Fruit fly (Drosophila melanogaster): ENCODE results near the gene CG42835.
A peak's percentile ranks its signal among the peaks of the same experiment; 100 is the strongest.

Gene CG42835

dm6 chr3R:17401289-17401752, 19.1 kb upstream of the CG42835 start:
- no peak for TF ChIP-seq usp (GFP tag; optimal IDR thresholded peaks at IDR 0.05)
- no peak for TF ChIP-seq Rel (GFP tag; optimal IDR thresholded peaks at IDR 0.05)
- peak; percentile 29 for TF ChIP-seq Rel (tag; optimal IDR thresholded peaks at IDR 0.05)
- TF ChIP-seq HLH106 (tag; optimal IDR thresholded peaks at IDR 0.05), result peak; percentile 24
- no peak for TF ChIP-seq Abd-B (GFP tag; optimal IDR thresholded peaks at IDR 0.05)
- TF ChIP-seq Dif (GFP tag; optimal IDR thresholded peaks at IDR 0.05; ENCODE audit: partially characterized antibody), result no peak
- TF ChIP-seq woc (GFP tag; optimal IDR thresholded peaks at IDR 0.05), result peak; percentile 35
- no peak for TF ChIP-seq Myc (optimal IDR thresholded peaks at IDR 0.05)
- no peak for TF ChIP-seq lola (GFP tag; optimal IDR thresholded peaks at IDR 0.05)
- no peak for TF ChIP-seq Dfd (GFP tag; optimal IDR thresholded peaks at IDR 0.05)
- TF ChIP-seq CG32264 (GFP tag; optimal IDR thresholded peaks at IDR 0.05), result no peak
- no peak for TF ChIP-seq pan (optimal IDR thresholded peaks at IDR 0.05)
- TF ChIP-seq N (GFP tag; optimal IDR thresholded peaks at IDR 0.05), result peak; percentile 89
- peak; percentile 32 for TF ChIP-seq h (GFP tag; optimal IDR thresholded peaks at IDR 0.05)
- no peak for TF ChIP-seq CrebA (GFP tag; optimal IDR thresholded peaks at IDR 0.05; ENCODE audit: borderline replicate concordance)
- TF ChIP-seq tai (GFP tag; optimal IDR thresholded peaks at IDR 0.05), result peak; percentile 77
- TF ChIP-seq sv (GFP tag; optimal IDR thresholded peaks at IDR 0.05), result peak; percentile 35
- no peak for TF ChIP-seq jim (GFP tag; optimal IDR thresholded peaks at IDR 0.05)
- TF ChIP-seq GATAd (GFP tag; optimal IDR thresholded peaks at IDR 0.05), result no peak
- TF ChIP-seq brk (GFP tag; optimal IDR thresholded peaks at IDR 0.05), result peak; percentile 45
- TF ChIP-seq CG9705 (GFP tag; optimal IDR thresholded peaks at IDR 0.05), result no peak
- TF ChIP-seq rgr (GFP tag; optimal IDR thresholded peaks at IDR 0.05), result peak; percentile 35
- no peak for TF ChIP-seq Hr83 (GFP tag; optimal IDR thresholded peaks at IDR 0.05; ENCODE audit: poor library complexity, severe bottlenecking)
- TF ChIP-seq Sp1 (GFP tag; optimal IDR thresholded peaks at IDR 0.05), result no peak
- TF ChIP-seq OdsH (GFP tag; optimal IDR thresholded peaks at IDR 0.05), result no peak
- no peak for TF ChIP-seq sage (GFP tag; optimal IDR thresholded peaks at IDR 0.05)
- no peak for TF ChIP-seq dl (GFP tag; optimal IDR thresholded peaks at IDR 0.05; ENCODE audit: insufficient read depth in 1 of 2, partially characterized antibody in 2 of 2)
- no peak for TF ChIP-seq br (GFP tag; optimal IDR thresholded peaks at IDR 0.05)
- peak; percentile 12 for TF ChIP-seq dsf (GFP tag; optimal IDR thresholded peaks at IDR 0.05; ENCODE audit: borderline replicate concordance)
- TF ChIP-seq psq (GFP tag; optimal IDR thresholded peaks at IDR 0.05), result no peak
- TF ChIP-seq fru (GFP tag; optimal IDR thresholded peaks at IDR 0.05), result peak; percentile 45
- TF ChIP-seq Hr78 (GFP tag; optimal IDR thresholded peaks at IDR 0.05), result no peak
- peak in 1 of 2 experiments; percentile 45 for TF ChIP-seq foxo (GFP tag; optimal IDR thresholded peaks at IDR 0.05)
- TF ChIP-seq Hnf4 (GFP tag; optimal IDR thresholded peaks at IDR 0.05), result peak; percentile 34
- TF ChIP-seq dmrt93B (GFP tag; optimal IDR thresholded peaks at IDR 0.05), result no peak
- TF ChIP-seq Vsx2 (GFP tag; optimal IDR thresholded peaks at IDR 0.05; ENCODE audit: partially characterized antibody), result no peak
- TF ChIP-seq Jra (GFP tag; optimal IDR thresholded peaks at IDR 0.05), result no peak
- TF ChIP-seq ey (GFP tag; optimal IDR thresholded peaks at IDR 0.05), result peak; percentile 21
- no peak for TF ChIP-seq Mio (GFP tag; optimal IDR thresholded peaks at IDR 0.05)

- TF ChIP-seq OdsH (GFP tag; optimal IDR thresholded peaks at IDR 0.05), result peak; percentile 35
- no peak for TF ChIP-seq jim (GFP tag; optimal IDR thresholded peaks at IDR 0.05)
- TF ChIP-seq N (GFP tag; optimal IDR thresholded peaks at IDR 0.05), result no peak
- peak; percentile 26 for TF ChIP-seq psq (GFP tag; optimal IDR thresholded peaks at IDR 0.05)
- peak; percentile 50 for TF ChIP-seq h (GFP tag; optimal IDR thresholded peaks at IDR 0.05)
- TF ChIP-seq tai (GFP tag; optimal IDR thresholded peaks at IDR 0.05), result no peak
- TF ChIP-seq Rel (GFP tag; optimal IDR thresholded peaks at IDR 0.05), result no peak
- no peak for TF ChIP-seq Rel (tag; optimal IDR thresholded peaks at IDR 0.05)
- TF ChIP-seq Dfd (GFP tag; optimal IDR thresholded peaks at IDR 0.05), result no peak
- no peak for TF ChIP-seq usp (GFP tag; optimal IDR thresholded peaks at IDR 0.05)
- TF ChIP-seq Dif (GFP tag; optimal IDR thresholded peaks at IDR 0.05; ENCODE audit: partially characterized antibody), result no peak
- TF ChIP-seq Hr78 (GFP tag; optimal IDR thresholded peaks at IDR 0.05), result no peak
- TF ChIP-seq lola (GFP tag; optimal IDR thresholded peaks at IDR 0.05), result no peak
- TF ChIP-seq Vsx2 (GFP tag; optimal IDR thresholded peaks at IDR 0.05; ENCODE audit: partially characterized antibody), result no peak
- peak; percentile 29 for TF ChIP-seq HLH106 (tag; optimal IDR thresholded peaks at IDR 0.05)
- TF ChIP-seq Myc (optimal IDR thresholded peaks at IDR 0.05), result peak; percentile 32
- no peak for TF ChIP-seq brk (GFP tag; optimal IDR thresholded peaks at IDR 0.05)
- TF ChIP-seq GATAd (GFP tag; optimal IDR thresholded peaks at IDR 0.05), result no peak
- TF ChIP-seq Sp1 (GFP tag; optimal IDR thresholded peaks at IDR 0.05), result no peak
- no peak for TF ChIP-seq pan (optimal IDR thresholded peaks at IDR 0.05)
- no peak for TF ChIP-seq sage (GFP tag; optimal IDR thresholded peaks at IDR 0.05)
- no peak for TF ChIP-seq Hnf4 (GFP tag; optimal IDR thresholded peaks at IDR 0.05)
- no peak for TF ChIP-seq Jra (GFP tag; optimal IDR thresholded peaks at IDR 0.05)
- peak; percentile 33 for TF ChIP-seq sv (GFP tag; optimal IDR thresholded peaks at IDR 0.05)
- TF ChIP-seq CrebA (GFP tag; optimal IDR thresholded peaks at IDR 0.05; ENCODE audit: borderline replicate concordance), result no peak
- TF ChIP-seq CG9705 (GFP tag; optimal IDR thresholded peaks at IDR 0.05), result no peak
- peak; percentile 24 for TF ChIP-seq fru (GFP tag; optimal IDR thresholded peaks at IDR 0.05)
- TF ChIP-seq dsf (GFP tag; optimal IDR thresholded peaks at IDR 0.05; ENCODE audit: borderline replicate concordance), result no peak
- TF ChIP-seq br (GFP tag; optimal IDR thresholded peaks at IDR 0.05), result peak; percentile 48
- TF ChIP-seq Mio (GFP tag; optimal IDR thresholded peaks at IDR 0.05), result no peak
- peak; percentile 64 for TF ChIP-seq Hr83 (GFP tag; optimal IDR thresholded peaks at IDR 0.05; ENCODE audit: poor library complexity, severe bottlenecking)
- TF ChIP-seq rgr (GFP tag; optimal IDR thresholded peaks at IDR 0.05), result peak; percentile 54
- TF ChIP-seq dl (GFP tag; optimal IDR thresholded peaks at IDR 0.05; ENCODE audit: insufficient read depth in 1 of 2, partially characterized antibody in 2 of 2), result no peak
- no peak for TF ChIP-seq CG32264 (GFP tag; optimal IDR thresholded peaks at IDR 0.05)
- no peak for TF ChIP-seq woc (GFP tag; optimal IDR thresholded peaks at IDR 0.05)
- TF ChIP-seq Abd-B (GFP tag; optimal IDR thresholded peaks at IDR 0.05), result no peak
- TF ChIP-seq dmrt93B (GFP tag; optimal IDR thresholded peaks at IDR 0.05), result peak; percentile 25
- peak; percentile 39 for TF ChIP-seq ey (GFP tag; optimal IDR thresholded peaks at IDR 0.05)
- peak in 1 of 2 experiments; percentile 57 for TF ChIP-seq foxo (GFP tag; optimal IDR thresholded peaks at IDR 0.05)
Observed at dm6 chr3R:17402434-17402833, 18.0 kb upstream of the CG42835 start, which contains the start of gene Sur-8. TSS of gene Sur-8 (minus strand) at chr3R:17402515.
